Worm (Caenorhabditis elegans) whole organism, young adult: Measurements from ENCODE around the gene zim-2.

ENCODE experiments used
- B0035.1 ChIP-seq: sonication (generic microtip); optimal IDR thresholded peaks from 2 replicates; lab custom pipeline; 2016; ENCODE audit warnings: missing genetic modification characterization, mild to moderate bottlenecking, missing compliant biosample characterization, missing genotype, missing genetic modification reagents
- B0336.3 ChIP-seq: fragments of 200-800 bp; sonication (Bioruptor generic); IDR thresholded peaks from 2 replicates; pipeline ENCODE4 v1.3.6; 2022; ENCODE audit warnings: missing genetic modification characterization, missing compliant biosample characterization
- D2030.7 ChIP-seq: fragments of 200-800 bp; sonication (Bioruptor generic); IDR thresholded peaks from 2 replicates; pipeline ENCODE4 v1.3.6; 2022; ENCODE audit warnings: missing genetic modification reagents, missing genetic modification characterization, missing compliant biosample characterization
- F33H1.4 ChIP-seq: fragments of 200-800 bp; sonication (Bioruptor generic); IDR thresholded peaks from 2 replicates; pipeline ENCODE4 v1.3.6; 2022; ENCODE audit warnings: missing genetic modification reagents, missing genetic modification characterization, missing compliant biosample characterization
- F49E8.2 ChIP-seq: sonication (generic microtip); optimal IDR thresholded peaks from 3 replicates; lab custom pipeline; 2017; ENCODE audit warnings: missing genetic modification characterization, mild to moderate bottlenecking, missing compliant biosample characterization, antibody characterized with exemption, moderate library complexity; ENCODE audit not compliant: insufficient read depth
- F57C9.4 ChIP-seq: sonication (generic microtip); optimal IDR thresholded peaks from 2 replicates; lab custom pipeline; 2017; ENCODE audit warnings: mild to moderate bottlenecking, missing genetic modification characterization, missing compliant biosample characterization
- K12H6.12 ChIP-seq: fragments of 200-800 bp; sonication (Bioruptor generic); optimal IDR thresholded peaks from 2 replicates; lab custom pipeline; 2018; ENCODE audit warnings: mild to moderate bottlenecking, missing genetic modification characterization, missing compliant biosample characterization
- T07F8.4 ChIP-seq: sonication (generic microtip); optimal IDR thresholded peaks from 2 replicates; lab custom pipeline; 2016; ENCODE audit warnings: mild to moderate bottlenecking, missing genetic modification characterization, moderate library complexity, missing compliant biosample characterization
- T26A5.8 ChIP-seq: sonication (generic microtip); optimal IDR thresholded peaks from 2 replicates; lab custom pipeline; 2016; ENCODE audit warnings: missing genetic modification characterization, missing compliant biosample characterization
- Y53F4B.3 ChIP-seq: fragments of 200-800 bp; sonication (Bioruptor generic); IDR thresholded peaks from 2 replicates; pipeline ENCODE4 v1.3.6; 2022; ENCODE audit warnings: missing genetic modification reagents, missing genetic modification characterization, missing compliant biosample characterization
- Y53G8AR.9 ChIP-seq: fragments of 200-800 bp; sonication (Bioruptor generic); conservative IDR thresholded peaks from 2 replicates; pipeline ENCODE4 v1.3.6; 2022; ENCODE audit warnings: missing genetic modification reagents, missing genetic modification characterization, missing compliant biosample characterization
- Y79H2A.3 ChIP-seq: fragments of 200-800 bp; sonication (Bioruptor generic); conservative IDR thresholded peaks from 2 replicates; pipeline ENCODE4 v1.3.6; 2022; ENCODE audit warnings: missing genetic modification reagents, missing genetic modification characterization, missing compliant biosample characterization
- attf-3 ChIP-seq: fragments of 200-800 bp; sonication (Bioruptor generic); conservative IDR thresholded peaks from 2 replicates; pipeline ENCODE4 v1.3.6; 2022; ENCODE audit warnings: missing genetic modification reagents, missing genetic modification characterization, missing compliant biosample characterization
- attf-5 ChIP-seq: fragments of 200-800 bp; sonication (Bioruptor generic); optimal IDR thresholded peaks from 2 replicates; lab custom pipeline; 2018; ENCODE audit warnings: mild to moderate bottlenecking, missing genetic modification characterization, missing compliant biosample characterization
- bed-1 ChIP-seq: fragments of 200-800 bp; sonication (Bioruptor generic); IDR thresholded peaks from 2 replicates; pipeline ENCODE4 v1.3.6; 2022; ENCODE audit warnings: missing genetic modification reagents, missing genetic modification characterization, missing compliant biosample characterization
- ccch-3 ChIP-seq: fragments of 200-800 bp; sonication (Bioruptor generic); optimal IDR thresholded peaks from 2 replicates; lab custom pipeline; 2018; ENCODE audit warnings: mild to moderate bottlenecking, missing genetic modification characterization, missing compliant biosample characterization
- ceh-100 ChIP-seq: fragments of 200-800 bp; sonication (Bioruptor generic); IDR thresholded peaks from 2 replicates; pipeline ENCODE4 v1.3.6; 2022; ENCODE audit warnings: missing genetic modification reagents, missing genetic modification characterization, missing compliant biosample characterization
- ceh-40 ChIP-seq: fragments of 200-800 bp; sonication (Bioruptor generic); IDR thresholded peaks from 2 replicates; pipeline ENCODE4 v1.3.6; 2022; ENCODE audit warnings: missing genetic modification characterization, missing compliant biosample characterization
- ceh-91 ChIP-seq: fragments of 200-800 bp; sonication (Bioruptor generic); IDR thresholded peaks from 2 replicates; pipeline ENCODE4 v1.3.6; 2022; ENCODE audit warnings: missing genetic modification reagents, missing genetic modification characterization, missing compliant biosample characterization
- egl-18 ChIP-seq: fragments of 200-800 bp; sonication (Bioruptor generic); IDR thresholded peaks from 2 replicates; pipeline ENCODE4 v1.3.6; 2022; ENCODE audit warnings: missing genetic modification reagents, missing genetic modification characterization, missing compliant biosample characterization
- egl-44 ChIP-seq: fragments of 200-800 bp; sonication (Bioruptor generic); IDR thresholded peaks from 2 replicates; pipeline ENCODE4 v1.3.6; 2022; ENCODE audit warnings: missing genetic modification reagents, missing genetic modification characterization, missing compliant biosample characterization
- ekl-4 ChIP-seq: fragments of 200-800 bp; sonication (Bioruptor generic); IDR thresholded peaks from 2 replicates; pipeline ENCODE4 v1.3.6; 2022; ENCODE audit warnings: missing genetic modification reagents, missing genetic modification characterization, missing compliant biosample characterization
- ets-4 ChIP-seq: fragments of 200-800 bp; sonication (Bioruptor generic); optimal IDR thresholded peaks from 2 replicates; lab custom pipeline; 2018; ENCODE audit warnings: mild to moderate bottlenecking, missing genetic modification characterization, missing compliant biosample characterization
- gei-17 ChIP-seq: fragments of 200-800 bp; sonication (Bioruptor generic); optimal IDR thresholded peaks from 2 replicates; lab custom pipeline; 2018; ENCODE audit warnings: mild to moderate bottlenecking, missing genetic modification characterization, missing compliant biosample characterization
- him-1 ChIP-seq: sonication (generic microtip); optimal IDR thresholded peaks from 2 replicates; lab custom pipeline; 2016; ENCODE audit warnings: missing genotype, missing genetic modification reagents, missing genetic modification characterization, missing compliant biosample characterization
- hlh-26 ChIP-seq: fragments of 200-800 bp; sonication (Bioruptor generic); conservative IDR thresholded peaks from 2 replicates; pipeline ENCODE4 v1.3.6; 2022; ENCODE audit warnings: missing genetic modification reagents, missing genetic modification characterization, missing compliant biosample characterization
- hmg-1.2 ChIP-seq: fragments of 200-800 bp; sonication (Bioruptor generic); IDR thresholded peaks from 2 replicates; pipeline ENCODE4 v1.3.6; 2022; ENCODE audit warnings: missing genetic modification reagents, missing genetic modification characterization, missing compliant biosample characterization
- hsf-1 ChIP-seq: fragments of 200-800 bp; sonication (Bioruptor generic); IDR thresholded peaks from 2 replicates; pipeline ENCODE4 v1.3.6; 2022; ENCODE audit warnings: missing genetic modification reagents, missing genetic modification characterization, missing compliant biosample characterization
- let-607 ChIP-seq, 2 experiments: fragments of 200-800 bp in 1 of 2; sonication (Bioruptor generic) in 1 of 2; sonication (generic microtip) in 1 of 2; optimal IDR thresholded peaks; 2 replicates each; lab custom pipeline; 2016 to 2018; ENCODE audit warnings: mild to moderate bottlenecking in 2 of 2, missing compliant biosample characterization in 2 of 2, missing genetic modification characterization in 2 of 2, moderate library complexity in 2 of 2, missing genotype in 1 of 2
- lin-54 ChIP-seq: fragments of 200-800 bp; sonication (Bioruptor generic); optimal IDR thresholded peaks from 2 replicates; lab custom pipeline; 2018; ENCODE audit warnings: mild to moderate bottlenecking, missing genetic modification characterization, missing compliant biosample characterization
- lsl-1 ChIP-seq: fragments of 200-800 bp; sonication (Bioruptor generic); optimal IDR thresholded peaks from 2 replicates; lab custom pipeline; 2018; ENCODE audit warnings: mild to moderate bottlenecking, missing genetic modification characterization, moderate library complexity, missing compliant biosample characterization
- lsy-27 ChIP-seq: sonication (generic microtip); optimal IDR thresholded peaks from 2 replicates; lab custom pipeline; 2017; ENCODE audit warnings: missing genetic modification characterization, mild to moderate bottlenecking, missing compliant biosample characterization, antibody characterized with exemption, missing genotype, borderline replicate concordance; ENCODE audit not compliant: insufficient read depth
- mel-28 ChIP-seq: sonication (generic microtip); optimal IDR thresholded peaks from 2 replicates; lab custom pipeline; 2016; ENCODE audit warnings: borderline replicate concordance, mild to moderate bottlenecking, missing genetic modification characterization, missing compliant biosample characterization
- nfyb-1 ChIP-seq: fragments of 200-800 bp; sonication (Bioruptor generic); IDR thresholded peaks from 2 replicates; pipeline ENCODE4 v1.3.6; 2022; ENCODE audit warnings: missing genetic modification reagents, missing genetic modification characterization, missing compliant biosample characterization
- pbrm-1 ChIP-seq: fragments of 200-800 bp; sonication (Bioruptor generic); IDR thresholded peaks from 2 replicates; pipeline ENCODE4 v1.3.6; 2022; ENCODE audit warnings: missing genetic modification reagents, missing genetic modification characterization, missing compliant biosample characterization
- repo-1 ChIP-seq: sonication (generic microtip); optimal IDR thresholded peaks from 2 replicates; lab custom pipeline; 2017; ENCODE audit warnings: mild to moderate bottlenecking, missing genetic modification characterization, missing compliant biosample characterization
- snpc-1.1 ChIP-seq: sonication (generic microtip); optimal IDR thresholded peaks from 2 replicates; lab custom pipeline; 2017; ENCODE audit warnings: missing genetic modification characterization, mild to moderate bottlenecking, missing compliant biosample characterization, antibody characterized with exemption, moderate library complexity, missing genotype, missing genetic modification reagents; ENCODE audit not compliant: insufficient read depth
- snpc-1.3 ChIP-seq: sonication (generic microtip); optimal IDR thresholded peaks from 2 replicates; lab custom pipeline; 2017; ENCODE audit warnings: missing genetic modification characterization, mild to moderate bottlenecking, missing compliant biosample characterization, antibody characterized with exemption, moderate library complexity, missing genotype, missing genetic modification reagents; ENCODE audit not compliant: insufficient read depth
- snpc-3.4 ChIP-seq: sonication (generic microtip); optimal IDR thresholded peaks from 2 replicates; lab custom pipeline; 2017; ENCODE audit warnings: missing genetic modification characterization, mild to moderate bottlenecking, missing compliant biosample characterization, antibody characterized with exemption, moderate library complexity, missing genotype, missing genetic modification reagents
- sptf-2 ChIP-seq: fragments of 200-800 bp; sonication (Bioruptor generic); optimal IDR thresholded peaks from 2 replicates; lab custom pipeline; 2018; ENCODE audit warnings: mild to moderate bottlenecking, missing genetic modification characterization, missing compliant biosample characterization
- tbx-9 ChIP-seq: sonication (generic microtip); optimal IDR thresholded peaks from 2 replicates; lab custom pipeline; 2016; ENCODE audit warnings: borderline replicate concordance, missing genetic modification characterization, inconsistent platforms, missing compliant biosample characterization
- ztf-26 ChIP-seq: sonication (generic microtip); optimal IDR thresholded peaks from 2 replicates; lab custom pipeline; 2017; ENCODE audit warnings: missing genetic modification characterization, missing compliant biosample characterization
- ztf-28 ChIP-seq: fragments of 200-800 bp; sonication (Bioruptor generic); IDR thresholded peaks from 2 replicates; pipeline ENCODE4 v1.3.6; 2022; ENCODE audit warnings: missing genetic modification reagents, missing genetic modification characterization, missing compliant biosample characterization
- ztf-3 ChIP-seq: fragments of 200-800 bp; sonication (Bioruptor generic); optimal IDR thresholded peaks from 2 replicates; lab custom pipeline; 2018; ENCODE audit warnings: mild to moderate bottlenecking, missing genetic modification characterization, missing compliant biosample characterization

Gene zim-2

DNA sequence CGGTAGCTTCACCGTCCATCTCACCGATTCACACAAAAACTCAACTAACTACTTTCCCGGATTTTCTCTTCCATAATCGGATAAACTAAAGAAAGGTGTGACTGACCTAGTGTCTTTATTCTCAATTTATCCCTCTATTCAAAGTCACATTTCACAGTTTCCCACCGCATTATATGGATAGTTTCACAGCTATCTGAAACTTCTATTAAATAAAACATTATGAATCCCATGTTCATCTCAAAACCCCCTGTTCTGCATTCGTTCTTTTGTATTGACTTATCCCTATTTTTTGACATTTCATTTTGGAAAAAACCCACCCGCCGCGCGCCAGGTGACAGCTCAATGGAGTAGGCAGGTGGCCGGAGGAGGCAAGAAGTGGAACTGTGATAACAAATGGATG lies 12.8 kb downstream of the zim-2 start:
- no peak for TF ChIP-seq B0035.1 (tag; lab: Kevin White, UChicago)
- TF ChIP-seq egl-44 (GFP tag; lab: Robert Waterston, UW): no peak
- TF ChIP-seq D2030.7 (GFP tag; lab: Robert Waterston, UW): no peak
- no peak for TF ChIP-seq F33H1.4 (GFP tag; lab: Robert Waterston, UW)
- TF ChIP-seq lin-54 (GFP tag; lab: Kevin White, UChicago): no peak
- no peak for TF ChIP-seq let-607 (tag; optimal IDR thresholded peaks at IDR 0.05; lab: Kevin White, UChicago)
- TF ChIP-seq F49E8.2 (tag; lab: Kevin White, UChicago): no peak
- no peak for TF ChIP-seq him-1 (tag; lab: Kevin White, UChicago)
- TF ChIP-seq lsl-1 (GFP tag; lab: Kevin White, UChicago): no peak
- no peak for TF ChIP-seq mel-28 (tag; lab: Kevin White, UChicago)
- TF ChIP-seq hlh-26: no peak
- no peak for TF ChIP-seq sptf-2 (GFP tag; lab: Kevin White, UChicago)
- no peak for TF ChIP-seq T07F8.4
- TF ChIP-seq ets-4 (GFP tag; lab: Kevin White, UChicago): no peak
- no peak for TF ChIP-seq T26A5.8 (tag; lab: Kevin White, UChicago)
- no peak for TF ChIP-seq ccch-3 (GFP tag; lab: Kevin White, UChicago)
- no peak for TF ChIP-seq Y53F4B.3 (GFP tag; lab: Robert Waterston, UW)
- no peak for TF ChIP-seq attf-5 (GFP tag; lab: Kevin White, UChicago)
- TF ChIP-seq Y53G8AR.9 (GFP tag; lab: Robert Waterston, UW): no peak
- TF ChIP-seq bed-1 (GFP tag; lab: Robert Waterston, UW): no peak

DNA sequence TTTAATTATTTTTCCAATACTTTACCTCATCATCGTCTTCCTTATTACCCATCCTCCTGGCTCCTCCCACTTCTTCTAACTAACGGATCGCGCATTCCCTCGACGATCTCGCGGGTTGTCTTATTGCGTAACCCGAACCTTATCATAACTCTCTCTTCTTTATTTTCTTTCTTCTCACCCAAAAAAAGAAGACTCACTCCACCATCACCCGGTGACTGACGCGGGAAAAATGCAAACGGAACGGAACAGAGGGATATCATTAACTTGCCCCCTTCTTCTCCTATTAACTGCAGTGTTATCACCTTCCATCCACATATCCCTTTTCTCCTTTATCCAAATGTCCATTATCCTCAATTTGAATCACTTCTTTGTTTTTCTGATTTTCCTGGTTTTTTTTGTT lies 15.0 kb downstream of the zim-2 start:
- TF ChIP-seq snpc-1.1 (tag; lab: Kevin White, UChicago): no peak
- no peak for TF ChIP-seq lsy-27 (tag; lab: Kevin White, UChicago)
- no peak for TF ChIP-seq Y53G8AR.9 (GFP tag; lab: Robert Waterston, UW)
- no peak for TF ChIP-seq ztf-28 (GFP tag; lab: Robert Waterston, UW)
- TF ChIP-seq pbrm-1: no peak
- no peak for TF ChIP-seq B0336.3 (GFP tag; lab: Robert Waterston, UW)
- TF ChIP-seq ceh-91 (GFP tag; lab: Robert Waterston, UW): no peak
- TF ChIP-seq egl-18 (GFP tag; lab: Robert Waterston, UW): no peak
- no peak for TF ChIP-seq ztf-3 (GFP tag; lab: Kevin White, UChicago)
- no peak for TF ChIP-seq bed-1 (GFP tag; lab: Robert Waterston, UW)
- no peak for TF ChIP-seq gei-17
- no peak for TF ChIP-seq hmg-1.2 (GFP tag; lab: Robert Waterston, UW)
- no peak for TF ChIP-seq repo-1 (tag; lab: Kevin White, UChicago)
- TF ChIP-seq attf-3: no peak
- no peak for TF ChIP-seq F33H1.4 (GFP tag; lab: Robert Waterston, UW)
- TF ChIP-seq K12H6.12 (tag; lab: Kevin White, UChicago): no peak
- TF ChIP-seq let-607 (tag; optimal IDR thresholded peaks at IDR 0.05; lab: Kevin White, UChicago): no peak

DNA sequence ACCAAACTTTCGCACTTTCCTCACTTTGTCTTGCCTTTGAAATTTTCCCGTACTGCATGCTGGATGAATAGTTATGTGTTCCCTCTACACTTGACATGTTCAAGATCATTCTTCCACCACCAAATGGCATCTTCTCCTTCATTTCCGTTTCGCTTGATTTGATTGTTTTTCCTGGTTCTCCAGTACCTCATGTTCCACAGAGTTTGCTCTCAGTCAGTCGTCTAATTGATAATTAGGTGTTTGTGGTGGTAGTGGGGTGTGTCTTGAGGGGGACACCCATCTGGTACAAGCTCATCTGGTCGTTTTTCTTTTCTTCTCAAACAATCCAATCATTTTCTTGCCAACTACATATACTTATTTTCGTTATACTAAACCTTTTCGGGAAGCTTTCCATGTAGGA lies 16.0 kb downstream of the zim-2 start:
- TF ChIP-seq mel-28 (tag; lab: Kevin White, UChicago) (no peak), ceh-40 (no peak), B0336.3 (GFP tag; lab: Robert Waterston, UW) (no peak), ceh-100 (GFP tag; lab: Robert Waterston, UW) (no peak), ztf-26 (tag; lab: Kevin White, UChicago) (no peak), ekl-4 (no peak), snpc-1.3 (tag; lab: Kevin White, UChicago) (no peak), gei-17 (no peak), nfyb-1 (GFP tag; lab: Robert Waterston, UW) (no peak), tbx-9 (tag; lab: Kevin White, UChicago) (no peak), F57C9.4 (tag; lab: Kevin White, UChicago) (no peak), lin-54 (GFP tag; lab: Kevin White, UChicago) (no peak), Y79H2A.3 (GFP tag; lab: Robert Waterston, UW) (no peak), snpc-3.4 (tag; lab: Kevin White, UChicago) (no peak), F33H1.4 (GFP tag; lab: Robert Waterston, UW) (no peak), ztf-3 (GFP tag; lab: Kevin White, UChicago) (no peak), hsf-1 (GFP tag; lab: Robert Waterston, UW) (no peak)
